Worm (Caenorhabditis elegans) whole organism, L3 larva: ENCODE results near the gene F14E5.8.

Source experiments
- fos-1 ChIP-seq: fragments of 150-350 bp; optimal IDR thresholded peaks from 2 replicates; lab custom pipeline; 2014; ENCODE audit warnings: missing biosample characterization, missing genetic modification characterization
- nhr-25 ChIP-seq: sonication (generic microtip); optimal IDR thresholded peaks from 2 replicates; lab custom pipeline; 2017; ENCODE audit warnings: missing biosample characterization, missing genetic modification characterization
- ztf-11 ChIP-seq: fragments of 150-350 bp; optimal IDR thresholded peaks from 2 replicates; lab custom pipeline; 2014; ENCODE audit warnings: missing biosample characterization, missing genetic modification characterization

DNA sequence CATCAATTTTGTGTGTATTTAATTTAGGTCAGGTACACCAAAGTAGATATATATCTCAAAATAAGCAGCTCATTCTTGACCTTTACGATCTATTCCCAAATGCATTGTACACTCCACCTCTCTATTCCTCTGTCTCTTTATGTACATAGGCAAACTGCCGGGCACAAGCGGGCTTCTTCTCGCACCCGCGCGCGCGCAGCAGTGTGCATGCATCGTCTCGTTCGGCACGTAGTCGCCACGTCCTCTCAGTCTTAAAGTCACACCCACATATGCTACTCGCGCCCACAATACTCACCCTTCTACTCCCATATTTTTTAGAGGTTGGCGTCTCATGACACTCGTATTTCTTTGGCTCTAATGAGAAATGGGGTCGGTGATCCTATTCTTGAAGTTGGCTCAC, 31.5 kb downstream of the F14E5.8 start:
- TF ChIP-seq ztf-11 (tag; lab: Kevin White, UChicago) (no peak), nhr-25 (tag; lab: Kevin White, UChicago) (no peak), fos-1 (tag; lab: Kevin White, UChicago) (no peak)
